Worm (Caenorhabditis elegans) whole organism, L4 larva: ENCODE results near the gene set-11.

Experiments
- F37D6.2 ChIP-seq: sonication (generic microtip); optimal IDR thresholded peaks from 2 replicates; lab custom pipeline; 2016; ENCODE audit warnings: mild to moderate bottlenecking, missing genetic modification characterization, missing compliant biosample characterization
- F44E2.7 ChIP-seq: fragments of 200-800 bp; sonication (Bioruptor generic); IDR thresholded peaks from 2 replicates; pipeline ENCODE4 v2.1.2; 2022; ENCODE audit warnings: missing genetic modification characterization, missing compliant biosample characterization
- F49E8.2 ChIP-seq: sonication (generic microtip); optimal IDR thresholded peaks from 2 replicates; lab custom pipeline; 2016; ENCODE audit warnings: missing compliant biosample characterization, mild to moderate bottlenecking, missing genetic modification characterization, borderline replicate concordance
- Y48G9A.11 ChIP-seq: fragments of 200-800 bp; sonication (Bioruptor generic); IDR thresholded peaks from 2 replicates; pipeline ENCODE4 v1.3.6; 2022; ENCODE audit warnings: missing genetic modification reagents, missing genetic modification characterization, missing compliant biosample characterization
- Y75B8A.6 ChIP-seq: fragments of 200-800 bp; sonication (Bioruptor generic); IDR thresholded peaks from 2 replicates; pipeline ENCODE4 v1.3.6; 2022; ENCODE audit warnings: missing genetic modification reagents, missing genetic modification characterization, missing compliant biosample characterization
- aha-1 ChIP-seq: fragments of 150-350 bp; peaks from one replicate; lab custom pipeline; 2014; ENCODE audit warnings: missing biosample characterization, missing genetic modification characterization
- ama-1 ChIP-seq: fragments of 150-350 bp; optimal IDR thresholded peaks from 2 replicates; lab custom pipeline; 2014; ENCODE audit warnings: inconsistent platforms, mixed read lengths
- arid-1 ChIP-seq: fragments of 200-800 bp; sonication (Bioruptor generic); conservative IDR thresholded peaks from 2 replicates; pipeline ENCODE4 v1.3.6; 2022; ENCODE audit warnings: missing genetic modification reagents, missing genetic modification characterization, missing compliant biosample characterization
- daf-12 ChIP-seq: fragments of 150-350 bp; optimal IDR thresholded peaks from 2 replicates; lab custom pipeline; 2014; ENCODE audit warnings: missing biosample characterization, missing genetic modification reagents, missing genetic modification characterization
- daf-16 ChIP-seq, 3 experiments: sonication (generic microtip); optimal IDR thresholded peaks; 2 replicates each; lab custom pipeline; 2016 to 2017; ENCODE audit warnings: missing genetic modification characterization in 3 of 3, missing genetic modification reagents in 3 of 3, mild to moderate bottlenecking in 2 of 3, missing compliant biosample characterization in 2 of 3, missing biosample characterization in 1 of 3, moderate library complexity in 1 of 3
- daf-8 ChIP-seq: fragments of 200-800 bp; sonication (Bioruptor generic); IDR thresholded peaks from 2 replicates; pipeline ENCODE4 v1.3.6; 2022; ENCODE audit warnings: missing genetic modification characterization, missing compliant biosample characterization
- duxl-1 ChIP-seq: sonication (generic microtip); optimal IDR thresholded peaks from 2 replicates; lab custom pipeline; 2016; ENCODE audit warnings: mild to moderate bottlenecking, missing genetic modification characterization, moderate library complexity, missing compliant biosample characterization; ENCODE audit not compliant: poor library complexity
- egl-43 ChIP-seq: fragments of 200-800 bp; sonication (Bioruptor generic); IDR thresholded peaks from 2 replicates; pipeline ENCODE4 v1.3.6; 2022; ENCODE audit warnings: missing genetic modification reagents, missing genetic modification characterization, missing compliant biosample characterization
- fos-1 ChIP-seq: fragments of 150-350 bp; optimal IDR thresholded peaks from 2 replicates; lab custom pipeline; 2014; ENCODE audit warnings: missing biosample characterization, missing genetic modification characterization
- hlh-30 ChIP-seq: sonication (generic microtip); optimal IDR thresholded peaks from 2 replicates; lab custom pipeline; 2017; ENCODE audit warnings: antibody characterized with exemption, mild to moderate bottlenecking, missing genetic modification characterization, missing compliant biosample characterization; ENCODE audit not compliant: insufficient read depth
- hmg-1.1 ChIP-seq: fragments of 200-800 bp; sonication (Bioruptor generic); IDR thresholded peaks from 2 replicates; pipeline ENCODE4 v1.3.6; 2022; ENCODE audit warnings: missing genetic modification reagents, missing genetic modification characterization, missing compliant biosample characterization
- jun-1 ChIP-seq: fragments of 150-350 bp; optimal IDR thresholded peaks from 2 replicates; lab custom pipeline; 2014; ENCODE audit warnings: missing biosample characterization, missing genetic modification reagents, missing genetic modification characterization
- lim-7 ChIP-seq: fragments of 200-800 bp; sonication (Bioruptor generic); IDR thresholded peaks from 2 replicates; pipeline ENCODE4 v1.3.6; 2022; ENCODE audit warnings: missing genetic modification characterization, missing compliant biosample characterization
- lin-29 ChIP-seq: fragments of 200-800 bp; sonication (Bioruptor generic); IDR thresholded peaks from 2 replicates; pipeline ENCODE4 v1.3.6; 2022; ENCODE audit warnings: missing genetic modification reagents, missing genetic modification characterization, missing compliant biosample characterization
- madf-9 ChIP-seq: fragments of 200-800 bp; sonication (Bioruptor generic); conservative IDR thresholded peaks from 2 replicates; pipeline ENCODE4 v1.3.6; 2022; ENCODE audit warnings: missing genetic modification reagents, missing genetic modification characterization, missing compliant biosample characterization
- mdl-1 ChIP-seq, 2 experiments: fragments of 150-350 bp in 1 of 2; sonication (generic microtip) in 1 of 2; optimal IDR thresholded peaks; 2 replicates each; lab custom pipeline; 2014 to 2017; ENCODE audit warnings: missing biosample characterization in 2 of 2, missing genetic modification characterization in 2 of 2
- nhr-11 ChIP-seq: fragments of 150-350 bp; optimal IDR thresholded peaks from 2 replicates; lab custom pipeline; 2014; ENCODE audit warnings: missing biosample characterization, missing genetic modification characterization
- nhr-25 ChIP-seq: sonication (generic microtip); optimal IDR thresholded peaks from 2 replicates; lab custom pipeline; 2017; ENCODE audit warnings: missing genetic modification characterization, mild to moderate bottlenecking, missing compliant biosample characterization, antibody characterized with exemption, moderate library complexity, borderline replicate concordance; ENCODE audit not compliant: insufficient read depth
- nhr-41 ChIP-seq: fragments of 200-800 bp; sonication (Bioruptor generic); IDR thresholded peaks from 2 replicates; pipeline ENCODE4 v1.3.6; 2022; ENCODE audit warnings: missing genetic modification reagents, missing genetic modification characterization, missing compliant biosample characterization
- nhr-42 ChIP-seq: fragments of 200-800 bp; sonication (Bioruptor generic); IDR thresholded peaks from 2 replicates; pipeline ENCODE4 v1.3.6; 2022; ENCODE audit warnings: missing genetic modification characterization, missing compliant biosample characterization
- nhr-76 ChIP-seq: fragments of 150-350 bp; optimal IDR thresholded peaks from 2 replicates; lab custom pipeline; 2014; ENCODE audit warnings: missing biosample characterization, missing genetic modification characterization
- php-3 ChIP-seq: fragments of 200-800 bp; sonication (Bioruptor generic); IDR thresholded peaks from 2 replicates; pipeline ENCODE4 v1.3.6; 2022; ENCODE audit warnings: missing genetic modification reagents, missing genetic modification characterization, missing compliant biosample characterization
- pqm-1 ChIP-seq: sonication (generic microtip); optimal IDR thresholded peaks from 2 replicates; lab custom pipeline; 2017; ENCODE audit warnings: missing biosample characterization, missing genetic modification characterization
- saeg-2 ChIP-seq: fragments of 200-800 bp; sonication (Bioruptor generic); IDR thresholded peaks from 2 replicates; pipeline ENCODE4 v1.3.6; 2022; ENCODE audit warnings: missing genetic modification reagents, missing genetic modification characterization, missing compliant biosample characterization
- sdz-12 ChIP-seq: fragments of 200-800 bp; sonication (Bioruptor generic); optimal IDR thresholded peaks from 2 replicates; lab custom pipeline; 2018; ENCODE audit warnings: mild to moderate bottlenecking, missing genetic modification characterization, missing compliant biosample characterization
- set-16 ChIP-seq: fragments of 200-800 bp; sonication (Bioruptor generic); IDR thresholded peaks from 2 replicates; pipeline ENCODE4 v1.3.6; 2022; ENCODE audit warnings: missing genetic modification reagents, missing genetic modification characterization, missing compliant biosample characterization
- snpc-4 ChIP-seq: fragments of 150-350 bp; optimal IDR thresholded peaks from 2 replicates; lab custom pipeline; 2014; ENCODE audit warnings: missing biosample characterization, missing genetic modification characterization
- spr-1 ChIP-seq: sonication (generic microtip); optimal IDR thresholded peaks from 2 replicates; lab custom pipeline; 2016; ENCODE audit warnings: mild to moderate bottlenecking, missing genetic modification characterization, missing compliant biosample characterization
- zag-1 ChIP-seq: fragments of 150-350 bp; optimal IDR thresholded peaks from 2 replicates; lab custom pipeline; 2014; ENCODE audit warnings: missing biosample characterization, missing genetic modification characterization
- ztf-11 ChIP-seq: fragments of 150-350 bp; optimal IDR thresholded peaks from 2 replicates; lab custom pipeline; 2014; ENCODE audit warnings: missing biosample characterization, missing genetic modification characterization

Gene set-11

DNA sequence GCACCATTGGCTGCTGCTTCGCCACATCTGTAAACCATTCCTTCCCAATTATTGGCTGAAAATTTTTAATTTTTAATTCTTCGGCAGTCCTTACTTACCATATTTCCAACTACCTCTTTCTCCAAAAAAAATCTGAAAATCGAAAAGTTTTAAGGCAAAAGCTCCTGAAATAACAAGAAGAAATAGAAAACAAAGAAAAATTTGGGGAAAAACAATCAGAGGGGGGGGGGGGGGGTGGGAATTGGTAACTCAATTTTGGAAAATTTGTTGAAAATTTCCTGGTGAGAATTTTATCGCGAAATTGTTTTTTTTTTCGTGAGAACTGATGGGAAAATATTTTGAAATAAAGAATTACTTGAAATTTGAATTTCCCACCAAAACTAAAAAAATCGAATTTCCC lies at the start of gene set-11:
set-11 (minus strand) TSS at position 101 of the 400 bp plus-strand sequence.
- no peak for TF ChIP-seq hmg-1.1 (GFP tag; lab: Robert Waterston, UW)
- TF ChIP-seq hlh-30 (tag; lab: Kevin White, UChicago): no peak
- TF ChIP-seq jun-1: no peak
- TF ChIP-seq Y75B8A.6: no peak
- no peak for TF ChIP-seq nhr-41 (GFP tag; lab: Robert Waterston, UW)
- TF ChIP-seq nhr-11 (tag; lab: Kevin White, UChicago): no peak
- TF ChIP-seq nhr-25 (tag; lab: Kevin White, UChicago): no peak
- TF ChIP-seq ama-1: no peak
- no peak for TF ChIP-seq egl-43 (GFP tag; lab: Robert Waterston, UW)
- no peak for TF ChIP-seq madf-9 (GFP tag; lab: Robert Waterston, UW)
- TF ChIP-seq nhr-76 (tag; lab: Kevin White, UChicago): no peak
- no peak for TF ChIP-seq pqm-1 (tag; lab: Kevin White, UChicago)
- TF ChIP-seq, all 104 proteins: peak for 0

DNA sequence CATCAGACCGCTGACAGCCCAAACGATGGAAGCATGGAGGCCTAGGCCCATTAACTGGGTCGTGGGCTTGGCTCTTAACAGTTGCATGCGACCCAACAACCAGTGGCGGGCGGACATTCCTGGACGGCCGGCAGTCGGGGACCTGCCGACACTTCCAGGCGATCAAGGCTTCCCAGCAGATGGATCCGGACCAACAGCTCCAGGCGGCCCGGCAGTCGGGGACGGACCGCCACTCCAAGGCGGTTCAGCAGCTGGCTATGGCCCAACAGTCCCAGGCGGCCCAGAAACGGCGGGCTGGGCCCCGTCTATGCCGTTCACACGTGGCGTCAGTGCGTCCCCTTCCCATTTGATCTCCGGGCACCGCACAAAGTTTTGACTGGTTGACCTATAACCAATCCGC lies 49.0 kb upstream of the set-11 start:
- TF ChIP-seq saeg-2 (GFP tag; lab: Robert Waterston, UW) (0 out of 2 replicates have a peak, but pooled peaks have one; percentile 24), set-16 (GFP tag; lab: Robert Waterston, UW) (peak; percentile 96), aha-1 (peak; percentile 16), nhr-42 (GFP tag; lab: Robert Waterston, UW) (no peak)

ce11 chrII:2739619-2740018 lies 47.2 kb upstream of the set-11 start, which contains the start of gene T05A8.6:
Gene T05A8.6 (minus strand): TSS chrII:2739719.
- no peak for TF ChIP-seq sdz-12 (GFP tag; lab: Kevin White, UChicago)
- TF ChIP-seq php-3 (GFP tag; lab: Robert Waterston, UW): no peak
- no peak for TF ChIP-seq daf-16 (GFP tag; optimal IDR thresholded peaks at IDR 0.05; lab: Kevin White, UChicago)
- TF ChIP-seq daf-16 (tag; optimal IDR thresholded peaks at IDR 0.05; lab: Kevin White, UChicago): no peak
- TF ChIP-seq F44E2.7 (GFP tag; lab: Robert Waterston, UW): no peak
- TF ChIP-seq fos-1 (tag; lab: Kevin White, UChicago): no peak
- TF ChIP-seq daf-8 (GFP tag; lab: Robert Waterston, UW): no peak
- no peak for TF ChIP-seq nhr-25 (tag; lab: Kevin White, UChicago)
- no peak for TF ChIP-seq F37D6.2 (tag; lab: Kevin White, UChicago)
- TF ChIP-seq mdl-1 (tag; optimal IDR thresholded peaks at IDR 0.05; lab: Kevin White, UChicago): no peak
- no peak for TF ChIP-seq daf-12 (tag; lab: Kevin White, UChicago)
- no peak for TF ChIP-seq arid-1
- TF ChIP-seq ztf-11 (tag; lab: Kevin White, UChicago): no peak
- TF ChIP-seq spr-1: no peak
- TF ChIP-seq snpc-4 (tag; lab: Kevin White, UChicago): no peak
- no peak for TF ChIP-seq Y48G9A.11 (GFP tag; lab: Robert Waterston, UW)
- TF ChIP-seq zag-1 (tag; lab: Kevin White, UChicago): no peak
- TF ChIP-seq nhr-76 (tag; lab: Kevin White, UChicago): no peak
- TF ChIP-seq F49E8.2 (tag; lab: Kevin White, UChicago): no peak
- no peak for TF ChIP-seq ama-1

ce11 chrII:2736938-2737337 lies 44.6 kb upstream of the set-11 start:
- TF ChIP-seq lin-29 (0 out of 2 replicates have a peak, but pooled peaks have one; percentile 19), lim-7 (GFP tag; lab: Robert Waterston, UW) (peak; percentile 34; the same call in 1 of the 2 replicates), set-16 (GFP tag; lab: Robert Waterston, UW) (peak; percentile 82), php-3 (GFP tag; lab: Robert Waterston, UW) (0 out of 2 replicates have a peak, but pooled peaks have one; percentile 12), ama-1 (no peak), duxl-1 (tag; lab: Kevin White, UChicago) (no peak)
